Fruit fly (Drosophila melanogaster) ovary, adult (tissue): ENCODE results near the gene CG14960.

ENCODE experiments used
- CG17801 ChIP-seq: fragments of 200-800 bp; optimal IDR thresholded peaks from 2 replicates; lab custom pipeline; 2019; ENCODE audit warnings: missing biosample characterization, mild to moderate bottlenecking, missing genetic modification characterization, moderate library complexity; ENCODE audit not compliant: partially characterized antibody

The CG14960 gene

dm6 chr3L:3303087-3303526, 32.3 kb downstream of the CG14960 start, which contains the start of gene CG14968:
CG14968 (minus strand) TSS chr3L:3303112.
- peak; percentile 72 for TF ChIP-seq CG17801 (GFP tag; lab: Kevin White, UChicago)

dm6 chr3L:3303534-3304459, 33.0 kb downstream of the CG14960 start, which contains the start of gene ZnT63C:
ZnT63C (plus strand) TSS chr3L:3303708.
- peak; percentile 18 for TF ChIP-seq CG17801 (GFP tag; lab: Kevin White, UChicago)

dm6 chr3L:3304740-3305139, 33.9 kb downstream of the CG14960 start:
- TF ChIP-seq CG17801 (GFP tag; lab: Kevin White, UChicago): no peak

dm6 chr3L:3305430-3305829, 34.6 kb downstream of the CG14960 start:
- no peak for TF ChIP-seq CG17801 (GFP tag; lab: Kevin White, UChicago)

dm6 chr3L:3306515-3306914, 35.7 kb downstream of the CG14960 start:
- no peak for TF ChIP-seq CG17801 (GFP tag; lab: Kevin White, UChicago)

dm6 chr3L:3307593-3307992, 36.8 kb downstream of the CG14960 start:
- TF ChIP-seq CG17801 (GFP tag; lab: Kevin White, UChicago): no peak

- TF ChIP-seq CG17801 (GFP tag; lab: Kevin White, UChicago): no peak
These were observed 38.1 kb downstream of the CG14960 start for dm6 chr3L:3308676-3309613.

dm6 chr3L:3314049-3314448, 43.2 kb downstream of the CG14960 start, which contains the start of gene Drsl2:
Drsl2 (plus strand) TSS chr3L:3314349.
- no peak for TF ChIP-seq CG17801 (GFP tag; lab: Kevin White, UChicago)

- TF ChIP-seq CG17801 (GFP tag; lab: Kevin White, UChicago): no peak
These were observed 43.9 kb downstream of the CG14960 start, which contains the start of gene Drsl3 for dm6 chr3L:3314696-3315095. Drsl3 (plus strand) TSS chr3L:3314996.

- TF ChIP-seq CG17801 (GFP tag; lab: Kevin White, UChicago): no peak
These were observed 44.5 kb downstream of the CG14960 start, which contains the start of gene Drsl4 for dm6 chr3L:3315288-3315687. Drsl4 (plus strand) TSS chr3L:3315620.

- no peak for TF ChIP-seq CG17801 (GFP tag; lab: Kevin White, UChicago)
These were observed 45.6 kb downstream of the CG14960 start, which contains the start of gene Drsl5 for dm6 chr3L:3316441-3316840. Drsl5 (plus strand) TSS chr3L:3316781.

- TF ChIP-seq CG17801 (GFP tag; lab: Kevin White, UChicago): peak; percentile 50
These were observed 48.4 kb downstream of the CG14960 start, which contains the start of the genes PIG-C, CG12016 and Dpm2 for dm6 chr3L:3319223-3319643. PIG-C (minus strand) TSS chr3L:3319232. CG12016 (plus strand) TSS chr3L:3319555. Dpm2 (plus strand) TSS chr3L:3319555.

dm6 chr3L:3319992-3320732, 49.3 kb downstream of the CG14960 start:
- TF ChIP-seq CG17801 (GFP tag; lab: Kevin White, UChicago): no peak

dm6 chr3L:3325597-3325924, 54.7 kb downstream of the CG14960 start:
- no peak for TF ChIP-seq CG17801 (GFP tag; lab: Kevin White, UChicago)
